ENCODE assay signal across 4 worm cellular contexts in genomic region chrIV:1385915-1386314, ce11.
TF ChIP-seq lines count a peak whose summit lies in the region.

TSS of gene nhr-41 (plus strand) at chrIV:1386215.

TF ChIP-seq in whole organism, L4 larva, 104 proteins besides CTCF, POLR2A, EP300 and RAD21:
- TF ChIP-seq spr-3 (GFP tag; optimal IDR thresholded peaks at IDR 0.05; lab: Kevin White, UChicago) (no peak), ZK337.2 (GFP tag; IDR thresholded peaks at IDR 0.05; lab: Robert Waterston, UW) (no peak), daf-16 (GFP tag; optimal IDR thresholded peaks at IDR 0.05; lab: Kevin White, UChicago) (no peak), daf-16 (tag; optimal IDR thresholded peaks at IDR 0.05; lab: Kevin White, UChicago) (peak; percentile 4), lim-7 (GFP tag; IDR thresholded peaks at IDR 0.05; lab: Robert Waterston, UW) (no peak), ceh-62 (tag; optimal IDR thresholded peaks at IDR 0.05; lab: Kevin White, UChicago) (no peak), nhr-41 (GFP tag; IDR thresholded peaks at IDR 0.05; lab: Robert Waterston, UW) (no peak), skn-1 (tag; optimal IDR thresholded peaks at IDR 0.05; lab: Kevin White, UChicago) (no peak), mep-1 (tag; optimal IDR thresholded peaks at IDR 0.05; lab: Kevin White, UChicago) (no peak), F10B5.3 (tag; optimal IDR thresholded peaks at IDR 0.05; lab: Kevin White, UChicago) (no peak), set-16 (GFP tag; IDR thresholded peaks at IDR 0.05; lab: Robert Waterston, UW) (peak; percentile 38; the same call in 1 of the 2 replicates), hlh-11 (tag; optimal IDR thresholded peaks at IDR 0.05; lab: Kevin White, UChicago) (peak; percentile 33), daf-8 (GFP tag; IDR thresholded peaks at IDR 0.05; lab: Robert Waterston, UW) (no peak)

TF ChIP-seq in whole organism, midembryonic, 9 proteins besides CTCF, POLR2A, EP300 and RAD21:
- TF ChIP-seq ztf-29 (GFP tag; IDR thresholded peaks at IDR 0.05; lab: Robert Waterston, UW) (no peak), klf-2 (GFP tag; conservative IDR thresholded peaks at IDR 0.05; lab: Robert Waterston, UW) (no peak), med-1 (GFP tag; optimal IDR thresholded peaks at IDR 0.05; lab: Kevin White, UChicago; ENCODE audit: insufficient read depth) (no peak), T22C8.4 (GFP tag; IDR thresholded peaks at IDR 0.05; lab: Robert Waterston, UW) (no peak), tab-1 (GFP tag; IDR thresholded peaks at IDR 0.05; lab: Robert Waterston, UW) (no peak), flt-1 (GFP tag; IDR thresholded peaks at IDR 0.05; lab: Robert Waterston, UW) (0 out of 2 replicates have a peak, but pooled peaks have one; percentile 23)

TF ChIP-seq in whole organism, mixed stage, embryonic, 35 proteins besides CTCF, POLR2A, EP300 and RAD21:
- peak; percentile 8 for TF ChIP-seq sptf-1 (tag; optimal IDR thresholded peaks at IDR 0.05; lab: Kevin White, UChicago)
- no peak for TF ChIP-seq mls-2 (tag; optimal IDR thresholded peaks at IDR 0.05; lab: Kevin White, UChicago)
- no peak for TF ChIP-seq unc-39 (tag; optimal IDR thresholded peaks at IDR 0.05; lab: Kevin White, UChicago)
TF ChIP-seq in whole organism, mixed stage, embryonic: peak in this region for 1.

TF ChIP-seq in whole organism, young adult, 124 proteins besides CTCF, POLR2A, EP300 and RAD21:
- no peak for TF ChIP-seq ceh-91 (GFP tag; IDR thresholded peaks at IDR 0.05; lab: Robert Waterston, UW)
- TF ChIP-seq zfh-2 (GFP tag; conservative IDR thresholded peaks at IDR 0.05; lab: Robert Waterston, UW) = peak; percentile 61; the same call in 1 of the 2 replicates
- TF ChIP-seq cebp-2 (GFP tag; IDR thresholded peaks at IDR 0.05; lab: Robert Waterston, UW) = no peak
- TF ChIP-seq mes-4 (tag; optimal IDR thresholded peaks at IDR 0.05; lab: Kevin White, UChicago) = no peak
- TF ChIP-seq Y67H2A.10 (GFP tag; conservative IDR thresholded peaks at IDR 0.05; lab: Robert Waterston, UW) = no peak
- no peak for TF ChIP-seq ztf-28 (GFP tag; IDR thresholded peaks at IDR 0.05; lab: Robert Waterston, UW)
- no peak for TF ChIP-seq F55B11.4 (tag; optimal IDR thresholded peaks at IDR 0.05; lab: Kevin White, UChicago; ENCODE audit: borderline replicate concordance, insufficient read depth)
- 0 out of 2 replicates have a peak, but pooled peaks have one; percentile 10 for TF ChIP-seq dox-1 (GFP tag; IDR thresholded peaks at IDR 0.05; lab: Robert Waterston, UW)
- no peak for TF ChIP-seq ceh-79 (tag; optimal IDR thresholded peaks at IDR 0.05; lab: Kevin White, UChicago)
- TF ChIP-seq ceh-27 (GFP tag; optimal IDR thresholded peaks at IDR 0.05; lab: Kevin White, UChicago) = no peak
- TF ChIP-seq nfya-1 (tag; optimal IDR thresholded peaks at IDR 0.05; lab: Kevin White, UChicago; ENCODE audit: borderline replicate concordance, insufficient read depth) = no peak
- TF ChIP-seq dpl-1 (GFP tag; optimal IDR thresholded peaks at IDR 0.05; lab: Kevin White, UChicago) = no peak
- no peak for TF ChIP-seq pbrm-1 (GFP tag; IDR thresholded peaks at IDR 0.05; lab: Robert Waterston, UW)
- TF ChIP-seq C17E4.6 (GFP tag; IDR thresholded peaks at IDR 0.05; lab: Robert Waterston, UW) = no peak
- no peak for TF ChIP-seq madf-3 (GFP tag; IDR thresholded peaks at IDR 0.05; lab: Robert Waterston, UW)
- TF ChIP-seq hmg-1.2 (GFP tag; IDR thresholded peaks at IDR 0.05; lab: Robert Waterston, UW) = peak; percentile 15; the same call in 1 of the 2 replicates
- no peak for TF ChIP-seq F57A8.1 (GFP tag; optimal IDR thresholded peaks at IDR 0.05; lab: Kevin White, UChicago)
- TF ChIP-seq lin-40 (tag; optimal IDR thresholded peaks at IDR 0.05; lab: Kevin White, UChicago) = no peak
- TF ChIP-seq nhr-179 (tag; optimal IDR thresholded peaks at IDR 0.05; lab: Kevin White, UChicago) = no peak
- no peak for TF ChIP-seq madf-10 (tag; optimal IDR thresholded peaks at IDR 0.05; lab: Kevin White, UChicago)
- no peak for TF ChIP-seq egl-18 (GFP tag; IDR thresholded peaks at IDR 0.05; lab: Robert Waterston, UW)
- no peak for TF ChIP-seq F49E8.2 (tag; optimal IDR thresholded peaks at IDR 0.05; lab: Kevin White, UChicago; ENCODE audit: insufficient read depth)
- no peak for TF ChIP-seq zim-3 (tag; optimal IDR thresholded peaks at IDR 0.05; lab: Kevin White, UChicago)
- no peak for TF ChIP-seq ZK185.1 (tag; optimal IDR thresholded peaks at IDR 0.05; lab: Kevin White, UChicago; ENCODE audit: poor library complexity, severe bottlenecking)
- TF ChIP-seq nhr-27 (tag; optimal IDR thresholded peaks at IDR 0.05; lab: Kevin White, UChicago) = no peak
- TF ChIP-seq mxl-1 (tag; optimal IDR thresholded peaks at IDR 0.05; lab: Kevin White, UChicago) = no peak
